Fruit fly (Drosophila melanogaster): ENCODE data around the gene kmr.

kmr gene

DNA sequence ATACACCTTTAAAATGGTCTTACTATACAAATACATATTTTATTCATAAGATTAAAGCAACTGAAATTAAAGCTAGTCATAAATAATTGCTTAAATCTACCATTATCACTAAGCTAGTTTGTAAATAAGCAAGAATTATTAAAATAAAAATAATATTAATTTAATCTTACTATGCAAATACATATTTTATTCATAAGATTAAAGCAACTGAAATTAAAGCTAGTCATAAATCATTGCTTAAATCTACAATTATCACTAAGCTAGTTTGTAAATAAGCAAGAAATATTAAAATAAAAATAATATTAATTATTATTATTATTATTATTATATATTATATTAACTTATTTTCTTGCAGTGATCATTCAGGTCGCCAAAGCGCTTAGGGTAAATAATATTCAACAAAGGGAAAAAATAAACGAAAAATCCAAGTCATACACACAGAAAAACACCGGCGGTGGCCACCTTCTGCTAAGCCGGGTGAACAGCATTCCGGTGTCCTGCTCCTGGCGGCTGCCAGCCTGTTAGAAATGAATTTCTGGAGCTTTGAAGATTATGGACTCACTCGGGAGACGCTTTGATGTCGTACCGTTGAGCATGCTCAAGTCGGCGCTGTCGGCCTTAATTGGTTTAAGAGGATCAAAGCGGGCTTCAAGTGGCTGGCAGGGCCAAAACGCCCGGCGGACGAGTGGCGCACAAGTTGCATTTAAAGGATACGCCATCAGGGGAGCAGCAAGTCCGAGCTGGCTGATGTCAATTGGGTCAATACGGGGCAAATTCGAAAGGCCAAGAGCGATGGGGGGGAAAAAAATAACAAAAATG lies 89.1 kb downstream of the kmr start (continued):
- TF ChIP-seq zfh1 (GFP tag; IDR thresholded peaks at IDR 0.05) (no peak; the same call in 2 of the 3 replicates), CG2889 (GFP tag; IDR thresholded peaks at IDR 0.05) (no peak), BtbVII (GFP tag; optimal IDR thresholded peaks at IDR 0.05) (peak; percentile 43), CG10321 (GFP tag; IDR thresholded peaks at IDR 0.05) (no peak), CG10979 (tag; optimal IDR thresholded peaks at IDR 0.05) (peak; percentile 58), tap (tag; optimal IDR thresholded peaks at IDR 0.05) (no peak), CG5953 (GFP tag; IDR thresholded peaks at IDR 0.05) (no peak), CG8765 (GFP tag; IDR thresholded peaks at IDR 0.05) (no peak), Rx (GFP tag; IDR thresholded peaks at IDR 0.05) (no peak), CG4360 (GFP tag; IDR thresholded peaks at IDR 0.05) (no peak), Trl (optimal IDR thresholded peaks at IDR 0.05) (no peak), Trl (GFP tag; optimal IDR thresholded peaks at IDR 0.05) (no peak), CG10147 (GFP tag; optimal IDR thresholded peaks at IDR 0.05) (peak; percentile 21), hbn (GFP tag; IDR thresholded peaks at IDR 0.05; ENCODE audit: partially characterized antibody) (no peak), trem (tag; optimal IDR thresholded peaks at IDR 0.05) (no peak), CG10654 (GFP tag; optimal IDR thresholded peaks at IDR 0.05) (no peak), abd-A (tag; optimal IDR thresholded peaks at IDR 0.05) (no peak), CG12071 (GFP tag; optimal IDR thresholded peaks at IDR 0.05) (no peak), org-1 (GFP tag; optimal IDR thresholded peaks at IDR 0.05) (peak; percentile 9), Lhr (GFP tag; optimal IDR thresholded peaks at IDR 0.05) (no peak), CG7372 (GFP tag; IDR thresholded peaks at IDR 0.05) (no peak), CG14014 (GFP tag; IDR thresholded peaks at IDR 0.05) (no peak), CG10462 (GFP tag; optimal IDR thresholded peaks at IDR 0.05) (no peak), CG11695 (GFP tag; IDR thresholded peaks at IDR 0.05) (no peak), HLH3B (GFP tag; IDR thresholded peaks at IDR 0.05) (no peak), CG8924 (tag; optimal IDR thresholded peaks at IDR 0.05) (peak; percentile 58), Hr39 (optimal IDR thresholded peaks at IDR 0.05) (no peak), Hey (tag; optimal IDR thresholded peaks at IDR 0.05) (no peak), Doc3 (GFP tag; IDR thresholded peaks at IDR 0.05; ENCODE audit: partially characterized antibody) (no peak), Hr78 (GFP tag; optimal IDR thresholded peaks at IDR 0.05) (peak in 1 of 2 experiments; percentile 51), CG4707 (GFP tag; optimal IDR thresholded peaks at IDR 0.05) (no peak), Abd-B (GFP tag; optimal IDR thresholded peaks at IDR 0.05) (no peak), CrebB (tag; optimal IDR thresholded peaks at IDR 0.05) (no peak), crol (GFP tag; IDR thresholded peaks at IDR 0.05) (no peak), CG17385 (GFP tag; optimal IDR thresholded peaks at IDR 0.05) (peak; percentile 32), cwo (GFP tag; optimal IDR thresholded peaks at IDR 0.05) (peak; percentile 42), Dref (GFP tag; IDR thresholded peaks at IDR 0.05) (no peak), twi (tag; optimal IDR thresholded peaks at IDR 0.05) (no peak), CG9215 (GFP tag; IDR thresholded peaks at IDR 0.05) (peak; percentile 25; the same call in 1 of the 2 replicates), Xbp1 (GFP tag; optimal IDR thresholded peaks at IDR 0.05) (peak; percentile 27), hth (optimal IDR thresholded peaks at IDR 0.05) (no peak), Jarid2 (GFP tag; optimal IDR thresholded peaks at IDR 0.05) (no peak), trh (GFP tag; optimal IDR thresholded peaks at IDR 0.05) (no peak), CG17829 (tag; optimal IDR thresholded peaks at IDR 0.05) (peak; percentile 41), CG34224 (GFP tag; IDR thresholded peaks at IDR 0.05; ENCODE audit: partially characterized antibody) (no peak), wor (GFP tag; IDR thresholded peaks at IDR 0.05) (no peak), CG8290 (GFP tag; optimal IDR thresholded peaks at IDR 0.05) (no peak), CG8290 (tag; optimal IDR thresholded peaks at IDR 0.05) (no peak), CG31224 (GFP tag; IDR thresholded peaks at IDR 0.05) (peak; percentile 100), CG33557 (GFP tag; optimal IDR thresholded peaks at IDR 0.05) (no peak), ewg (GFP tag; optimal IDR thresholded peaks at IDR 0.05) (peak; percentile 60)
